Fruit fly (Drosophila melanogaster) whole organism, prepupa: ENCODE results near the gene CG34432.
A peak's percentile ranks its signal among the peaks of the same experiment; 100 is the strongest.

Source experiments
- CG10669 ChIP-seq: fragments of 200-800 bp; sonication (Bioruptor generic); optimal IDR thresholded peaks from 3 replicates; lab custom pipeline; 2018; ENCODE audit warnings: missing biosample characterization, mild to moderate bottlenecking, missing genetic modification characterization, moderate library complexity
- CG11294 ChIP-seq: fragments of 200-800 bp; sonication (Bioruptor generic); IDR thresholded peaks from 2 replicates; pipeline ENCODE4 v1.3.6; 2022; ENCODE audit warnings: missing biosample characterization, missing genetic modification characterization
- CG11902 ChIP-seq: fragments of 200-800 bp; sonication (Bioruptor generic); optimal IDR thresholded peaks from 3 replicates; lab custom pipeline; 2016; ENCODE audit warnings: missing biosample characterization, missing genetic modification characterization
- CG15336 ChIP-seq: fragments of 200-800 bp; sonication (Bioruptor generic); IDR thresholded peaks from 2 replicates; pipeline ENCODE4 v1.3.6; 2022; ENCODE audit warnings: missing biosample characterization, missing genetic modification characterization
- CG16779 ChIP-seq: fragments of 200-800 bp; sonication (Bioruptor generic); optimal IDR thresholded peaks from 3 replicates; lab custom pipeline; 2017; ENCODE audit warnings: missing biosample characterization, mild to moderate bottlenecking, missing genetic modification characterization
- CG3032 ChIP-seq: fragments of 200-800 bp; optimal IDR thresholded peaks from 2 replicates; lab custom pipeline; 2019; ENCODE audit warnings: missing biosample characterization, mild to moderate bottlenecking, missing genetic modification characterization, moderate library complexity
- CG32006 ChIP-seq: fragments of 200-800 bp; sonication (Bioruptor generic); optimal IDR thresholded peaks from 3 replicates; lab custom pipeline; 2017; ENCODE audit warnings: missing biosample characterization, mild to moderate bottlenecking, missing genetic modification characterization
- CG34406 ChIP-seq: fragments of 200-800 bp; sonication (Bioruptor generic); optimal IDR thresholded peaks from 3 replicates; lab custom pipeline; 2016; ENCODE audit warnings: missing biosample characterization, missing genetic modification characterization
- CG3919 ChIP-seq: fragments of 200-800 bp; sonication (Bioruptor generic); optimal IDR thresholded peaks from 3 replicates; lab custom pipeline; 2016; ENCODE audit warnings: missing biosample characterization, missing genetic modification characterization
- CG6276 ChIP-seq: fragments of 200-800 bp; sonication (Bioruptor generic); optimal IDR thresholded peaks from 2 replicates; lab custom pipeline; 2017; ENCODE audit warnings: missing biosample characterization, mild to moderate bottlenecking, missing genetic modification characterization
- CG6792 ChIP-seq: fragments of 200-800 bp; sonication (Bioruptor generic); optimal IDR thresholded peaks from 3 replicates; lab custom pipeline; 2016; ENCODE audit warnings: missing biosample characterization, missing genetic modification characterization
- CG6808 ChIP-seq: fragments of 200-800 bp; sonication (Bioruptor generic); optimal IDR thresholded peaks from 3 replicates; lab custom pipeline; 2017; ENCODE audit warnings: missing biosample characterization, missing genetic modification characterization, mild to moderate bottlenecking, moderate library complexity, missing genetic modification reagents
- CG8119 ChIP-seq: fragments of 200-800 bp; sonication (Bioruptor generic); IDR thresholded peaks from 3 replicates; pipeline ENCODE4 v1.3.6; 2022; ENCODE audit warnings: missing biosample characterization, missing genetic modification characterization
- CG8319 ChIP-seq: fragments of 200-800 bp; sonication (Bioruptor generic); optimal IDR thresholded peaks from 3 replicates; lab custom pipeline; 2016; ENCODE audit warnings: missing biosample characterization, missing genetic modification characterization
- CG8632 ChIP-seq: fragments of 200-800 bp; sonication (Bioruptor generic); optimal IDR thresholded peaks from 3 replicates; lab custom pipeline; 2016; ENCODE audit warnings: missing biosample characterization, missing genetic modification characterization
- CG9139 ChIP-seq: fragments of 200-800 bp; sonication (Bioruptor generic); optimal IDR thresholded peaks from 3 replicates; lab custom pipeline; 2017; ENCODE audit warnings: missing biosample characterization, mild to moderate bottlenecking, missing genetic modification characterization
- Eip78C ChIP-seq: fragments of 200-800 bp; sonication (Bioruptor generic); peaks from one replicate; lab custom pipeline; 2016; ENCODE audit warnings: missing biosample characterization, missing genetic modification characterization
- Ets21C ChIP-seq: fragments of 200-800 bp; sonication (Bioruptor generic); optimal IDR thresholded peaks from 3 replicates; lab custom pipeline; 2016; ENCODE audit warnings: missing biosample characterization, missing genetic modification characterization
- Gug ChIP-seq: fragments of 200-800 bp; sonication (Bioruptor generic); IDR thresholded peaks from 2 replicates; pipeline ENCODE4 v1.3.6; 2022; ENCODE audit warnings: missing biosample characterization, missing genetic modification characterization
- Hr39 ChIP-seq: fragments of 200-800 bp; sonication (Bioruptor generic); optimal IDR thresholded peaks from 2 replicates; lab custom pipeline; 2016; ENCODE audit warnings: missing biosample characterization, missing genetic modification characterization
- Hr4 ChIP-seq: fragments of 200-800 bp; sonication (Bioruptor generic); optimal IDR thresholded peaks from 3 replicates; lab custom pipeline; 2016; ENCODE audit warnings: missing biosample characterization, missing genetic modification characterization
- Lpt ChIP-seq: fragments of 200-800 bp; sonication (Bioruptor generic); optimal IDR thresholded peaks from 3 replicates; lab custom pipeline; 2016; ENCODE audit warnings: missing biosample characterization, missing genetic modification characterization
- Met ChIP-seq: fragments of 200-800 bp; sonication (Bioruptor generic); optimal IDR thresholded peaks from 3 replicates; lab custom pipeline; 2016; ENCODE audit warnings: missing biosample characterization, missing genetic modification characterization
- Sox14 ChIP-seq: fragments of 200-800 bp; sonication (Bioruptor generic); optimal IDR thresholded peaks from 3 replicates; lab custom pipeline; 2016; ENCODE audit warnings: missing biosample characterization, missing genetic modification characterization
- Sox15 ChIP-seq: fragments of 200-800 bp; sonication (Bioruptor generic); optimal IDR thresholded peaks from 3 replicates; lab custom pipeline; 2016; ENCODE audit warnings: missing biosample characterization, missing genetic modification characterization
- acj6 ChIP-seq: fragments of 200-800 bp; sonication (Bioruptor generic); optimal IDR thresholded peaks from 3 replicates; lab custom pipeline; 2016; ENCODE audit warnings: missing biosample characterization, missing genetic modification characterization
- cyc ChIP-seq: fragments of 200-800 bp; sonication (Bioruptor generic); optimal IDR thresholded peaks from 3 replicates; lab custom pipeline; 2016; ENCODE audit warnings: missing biosample characterization, missing genetic modification characterization
- dac ChIP-seq: fragments of 200-800 bp; sonication (Bioruptor generic); optimal IDR thresholded peaks from 2 replicates; lab custom pipeline; 2017; ENCODE audit warnings: missing biosample characterization, mild to moderate bottlenecking, missing genetic modification characterization
- dsx ChIP-seq: fragments of 200-800 bp; optimal IDR thresholded peaks from 3 replicates; lab custom pipeline; 2019; ENCODE audit warnings: missing biosample characterization, mild to moderate bottlenecking, missing genetic modification characterization, moderate library complexity; ENCODE audit not compliant: poor library complexity, severe bottlenecking
- fd85E ChIP-seq: fragments of 200-800 bp; sonication (Bioruptor generic); optimal IDR thresholded peaks from 3 replicates; lab custom pipeline; 2016; ENCODE audit warnings: missing biosample characterization, missing genetic modification characterization
- net ChIP-seq: fragments of 200-800 bp; sonication (Bioruptor generic); optimal IDR thresholded peaks from 3 replicates; lab custom pipeline; 2016; ENCODE audit warnings: missing biosample characterization, missing genetic modification characterization
- pdm3 ChIP-seq: fragments of 200-800 bp; sonication (Bioruptor generic); optimal IDR thresholded peaks from 3 replicates; lab custom pipeline; 2016; ENCODE audit warnings: missing biosample characterization, missing genetic modification characterization
- spab ChIP-seq: fragments of 200-800 bp; sonication (Bioruptor generic); optimal IDR thresholded peaks from 2 replicates; lab custom pipeline; 2017; ENCODE audit warnings: missing biosample characterization, mild to moderate bottlenecking, missing genetic modification characterization, missing genetic modification reagents
- ss ChIP-seq, 2 experiments: fragments of 200-800 bp; sonication (Bioruptor generic); optimal IDR thresholded peaks; 2 replicates in 1 of 2; 3 replicates in 1 of 2; lab custom pipeline; 2017 to 2018; ENCODE audit warnings: mild to moderate bottlenecking in 2 of 2, missing biosample characterization in 2 of 2, missing genetic modification characterization in 2 of 2, moderate library complexity in 1 of 2

CG34432 gene

dm6 chr3R:30601440-30602256 lies 47.3 kb upstream of the CG34432 start, which contains the start of the genes CG2246 and CG31021 (continued):
- TF ChIP-seq cyc (peak; percentile 30), CG10669 (GFP tag; lab: Kevin White, UChicago) (peak; percentile 14), CG32006 (GFP tag; lab: Kevin White, UChicago) (no peak), ss (GFP tag; optimal IDR thresholded peaks at IDR 0.05; lab: Kevin White, UChicago) (no peak), Met (GFP tag; lab: Kevin White, UChicago) (peak; percentile 41), CG34406 (GFP tag; lab: Kevin White, UChicago) (no peak), fd85E (no peak), CG11294 (GFP tag; lab: Robert Waterston, UW) (no peak), CG15336 (GFP tag; lab: Robert Waterston, UW) (peak; percentile 32; the same call in 1 of the 2 replicates), Lpt (GFP tag; lab: Kevin White, UChicago) (no peak), spab (GFP tag; lab: Kevin White, UChicago) (no peak), CG3919 (GFP tag; lab: Kevin White, UChicago) (peak; percentile 14), CG6792 (GFP tag; lab: Kevin White, UChicago) (peak; percentile 11), Sox14 (GFP tag; lab: Kevin White, UChicago) (peak; percentile 27), CG6808 (peak; percentile 93), CG3032 (no peak), CG8319 (GFP tag; lab: Kevin White, UChicago) (peak; percentile 35), CG11902 (GFP tag; lab: Kevin White, UChicago) (peak; percentile 9), Hr39 (GFP tag; lab: Kevin White, UChicago) (peak; percentile 52), CG9139 (no peak), dac (GFP tag; lab: Kevin White, UChicago) (no peak), Ets21C (no peak), Gug (0 out of 2 replicates have a peak, but pooled peaks have one; percentile 16)

- TF ChIP-seq Eip78C (GFP tag; lab: Kevin White, UChicago), result no peak
- TF ChIP-seq CG32006 (GFP tag; lab: Kevin White, UChicago), result no peak
Measured at dm6 chr3R:30603881-30604280, 45.1 kb upstream of the CG34432 start, which contains the start of gene PH4alphaNE3. PH4alphaNE3 (plus strand) TSS chr3R:30604181.

dm6 chr3R:30605889-30606288 lies 43.1 kb upstream of the CG34432 start, which contains the start of gene CG31016:
CG31016 (plus strand) TSS chr3R:30606189.
- TF ChIP-seq pdm3 (GFP tag; lab: Kevin White, UChicago) (no peak), CG3032 (no peak), acj6 (GFP tag; lab: Kevin White, UChicago) (no peak), dsx (GFP tag; lab: Kevin White, UChicago) (no peak), CG6276 (GFP tag; lab: Kevin White, UChicago) (no peak)

dm6 chr3R:30616098-30616857 lies 32.7 kb upstream of the CG34432 start:
- TF ChIP-seq CG32006 (GFP tag; lab: Kevin White, UChicago), result no peak

dm6 chr3R:30617457-30617856 lies 31.5 kb upstream of the CG34432 start:
- TF ChIP-seq CG16779 (tag; lab: Kevin White, UChicago) (no peak), CG8119 (GFP tag; lab: Robert Waterston, UW) (no peak), Ets21C (no peak), Hr4 (GFP tag; lab: Kevin White, UChicago) (no peak), CG3032 (no peak), net (GFP tag; lab: Kevin White, UChicago) (no peak), CG6792 (GFP tag; lab: Kevin White, UChicago) (no peak), Lpt (GFP tag; lab: Kevin White, UChicago) (no peak), ss (GFP tag; optimal IDR thresholded peaks at IDR 0.05; lab: Kevin White, UChicago) (no peak), CG3919 (GFP tag; lab: Kevin White, UChicago) (no peak), Sox15 (GFP tag; lab: Kevin White, UChicago) (no peak), fd85E (no peak), Gug (no peak), CG8632 (GFP tag; lab: Kevin White, UChicago) (no peak)
